Fruit fly (Drosophila melanogaster): ENCODE measurements around the gene red.

The red gene

dm6 chr3R:14331474-14331873 lies 42.6 kb downstream of the red start:
- no peak for TF ChIP-seq CTCF (optimal IDR thresholded peaks at IDR 0.05)
- no peak for TF ChIP-seq CG8478 (optimal IDR thresholded peaks at IDR 0.05)

DNA sequence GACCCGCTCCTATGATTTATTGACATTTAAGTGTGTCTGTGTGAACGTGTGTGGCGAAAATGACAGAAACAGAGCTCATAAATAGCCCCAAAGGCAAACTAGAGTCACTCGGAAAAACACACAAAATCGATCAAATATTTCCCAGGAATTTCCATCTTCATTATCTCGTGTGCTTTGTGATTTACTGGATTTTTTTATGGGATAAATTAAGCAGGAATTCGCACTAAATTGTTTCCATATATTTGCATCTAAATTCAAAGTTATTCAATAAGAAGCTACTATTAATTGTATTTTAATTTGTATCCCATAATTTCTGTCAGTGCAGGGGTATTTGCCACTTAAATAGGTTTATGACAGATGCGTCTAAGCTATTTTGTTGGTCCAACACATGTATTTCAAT lies 43.9 kb downstream of the red start:
- TF ChIP-seq CTCF (optimal IDR thresholded peaks at IDR 0.05) (no peak), CG8478 (optimal IDR thresholded peaks at IDR 0.05) (no peak)

DNA sequence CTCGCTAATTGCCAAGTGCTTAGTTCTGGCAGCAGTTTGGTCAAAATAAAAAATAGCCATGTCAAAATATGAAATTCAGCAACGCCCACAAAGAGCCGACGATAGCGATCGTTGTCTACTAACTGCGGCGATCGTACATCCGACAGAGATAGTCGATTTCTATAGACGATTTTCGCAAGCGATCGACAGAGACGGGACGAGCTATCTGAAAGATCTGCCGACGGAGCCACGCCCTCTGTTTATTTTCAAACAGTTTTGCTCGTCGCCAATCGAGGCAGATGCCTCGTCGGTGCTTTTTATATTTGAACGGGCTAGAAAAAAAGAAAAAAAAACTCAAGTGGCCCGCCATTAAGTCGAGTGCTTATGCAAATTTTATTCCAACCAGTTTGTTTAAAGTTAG lies 46.6 kb downstream of the red start:
- no peak for TF ChIP-seq CTCF (optimal IDR thresholded peaks at IDR 0.05)
- TF ChIP-seq CG8478 (optimal IDR thresholded peaks at IDR 0.05): no peak

- TF ChIP-seq CG8478 (optimal IDR thresholded peaks at IDR 0.05) (no peak), CTCF (optimal IDR thresholded peaks at IDR 0.05) (no peak)
Measured at dm6 chr3R:14344767-14345166, 55.9 kb downstream of the red start.

dm6 chr3R:14346838-14347745 lies 58.2 kb downstream of the red start:
- TF ChIP-seq CG8478 (optimal IDR thresholded peaks at IDR 0.05) (no peak), CTCF (optimal IDR thresholded peaks at IDR 0.05) (no peak)

DNA sequence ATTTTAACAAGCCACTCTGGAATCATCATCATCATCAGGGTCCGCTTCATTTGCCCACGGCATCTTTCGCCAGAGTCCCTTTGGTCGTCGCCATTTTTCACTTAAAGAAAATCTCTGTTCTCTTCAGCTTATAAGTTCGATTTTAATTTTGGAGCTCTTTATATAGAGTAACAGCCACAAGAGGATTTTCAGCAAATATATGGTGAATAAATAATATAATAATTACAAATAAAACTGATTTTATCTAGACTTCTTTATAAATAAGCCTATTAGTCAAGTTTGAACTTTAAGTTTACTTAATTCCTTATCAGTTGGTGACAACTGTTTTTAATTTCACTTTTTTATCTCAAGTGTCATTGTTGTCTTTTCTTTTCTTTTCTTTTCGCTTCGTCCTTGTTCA lies 59.6 kb downstream of the red start:
- TF ChIP-seq CTCF (optimal IDR thresholded peaks at IDR 0.05) (no peak), CG8478 (optimal IDR thresholded peaks at IDR 0.05) (no peak)

DNA sequence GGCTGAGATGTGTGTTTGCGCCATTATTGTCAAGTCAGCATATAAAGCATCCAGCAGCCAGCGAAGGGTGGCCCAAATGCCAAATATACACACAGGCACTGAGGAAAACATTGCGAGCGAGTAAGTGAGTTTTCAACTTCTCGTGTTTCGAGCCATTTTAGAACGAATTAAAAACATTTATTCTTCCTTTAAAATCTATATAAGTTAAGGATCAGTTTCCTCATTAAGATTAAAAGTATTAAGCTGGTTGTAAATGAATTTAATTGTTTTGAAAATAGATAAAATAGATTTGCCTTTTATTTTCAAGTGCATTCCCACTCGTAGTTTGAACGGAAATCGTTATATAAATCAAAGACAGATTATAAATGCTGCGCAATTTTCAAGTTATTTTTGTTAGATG lies 62.5 kb downstream of the red start:
- TF ChIP-seq CG8478 (optimal IDR thresholded peaks at IDR 0.05): no peak
- no peak for TF ChIP-seq CTCF (optimal IDR thresholded peaks at IDR 0.05)

All from S2 (cell line).